Fruit fly (Drosophila melanogaster) whole organism, prepupa: Measurements from ENCODE around the gene CG31743.

Experiments
- Blimp-1 ChIP-seq: fragments of 200-800 bp; sonication (Bioruptor generic); optimal IDR thresholded peaks from 3 replicates; lab custom pipeline; 2017; ENCODE audit warnings: missing biosample characterization, missing genetic modification characterization, mild to moderate bottlenecking, moderate library complexity, missing genetic modification reagents
- CG10631 ChIP-seq: fragments of 200-800 bp; sonication (Bioruptor generic); optimal IDR thresholded peaks from 2 replicates; lab custom pipeline; 2016; ENCODE audit warnings: missing biosample characterization, missing genetic modification characterization
- CG11762 ChIP-seq: fragments of 200-800 bp; sonication (Bioruptor generic); optimal IDR thresholded peaks from 3 replicates; lab custom pipeline; 2016; ENCODE audit warnings: missing biosample characterization, missing genetic modification characterization; ENCODE audit not compliant: insufficient read depth
- CG1621 ChIP-seq: fragments of 200-800 bp; sonication (Bioruptor generic); optimal IDR thresholded peaks from 3 replicates; lab custom pipeline; 2018; ENCODE audit warnings: missing biosample characterization, mild to moderate bottlenecking, missing genetic modification characterization
- CG31627 ChIP-seq: fragments of 200-800 bp; sonication (Bioruptor generic); optimal IDR thresholded peaks from 3 replicates; lab custom pipeline; 2016; ENCODE audit warnings: missing biosample characterization, missing genetic modification characterization
- Eip93F ChIP-seq: fragments of 200-800 bp; sonication (Bioruptor generic); optimal IDR thresholded peaks from 2 replicates; lab custom pipeline; 2016; ENCODE audit warnings: missing biosample characterization, mild to moderate bottlenecking, missing genetic modification characterization
- Ets96B ChIP-seq: fragments of 200-800 bp; optimal IDR thresholded peaks from 2 replicates; lab custom pipeline; 2019; ENCODE audit warnings: missing biosample characterization, mild to moderate bottlenecking, missing genetic modification characterization, moderate library complexity
- dac ChIP-seq: fragments of 200-800 bp; sonication (Bioruptor generic); optimal IDR thresholded peaks from 2 replicates; lab custom pipeline; 2017; ENCODE audit warnings: missing biosample characterization, mild to moderate bottlenecking, missing genetic modification characterization
- esn ChIP-seq: fragments of 200-800 bp; sonication (Bioruptor generic); optimal IDR thresholded peaks from 2 replicates; lab custom pipeline; 2016; ENCODE audit warnings: missing biosample characterization, mild to moderate bottlenecking, missing genetic modification characterization, moderate library complexity
- fd85E ChIP-seq: fragments of 200-800 bp; sonication (Bioruptor generic); optimal IDR thresholded peaks from 3 replicates; lab custom pipeline; 2016; ENCODE audit warnings: missing biosample characterization, missing genetic modification characterization
- lz ChIP-seq: fragments of 200-800 bp; sonication (Bioruptor generic); optimal IDR thresholded peaks from 3 replicates; lab custom pipeline; 2016; ENCODE audit warnings: missing biosample characterization, missing genetic modification characterization
- ss ChIP-seq, 2 experiments: fragments of 200-800 bp; sonication (Bioruptor generic); optimal IDR thresholded peaks; 2 replicates in 1 of 2; 3 replicates in 1 of 2; lab custom pipeline; 2017 to 2018; ENCODE audit warnings: mild to moderate bottlenecking in 2 of 2, missing biosample characterization in 2 of 2, missing genetic modification characterization in 2 of 2, moderate library complexity in 1 of 2

- TF ChIP-seq lz (GFP tag; lab: Kevin White, UChicago) (no peak), CG11762 (GFP tag; lab: Kevin White, UChicago) (no peak), CG1621 (tag; lab: Kevin White, UChicago) (no peak), CG10631 (GFP tag; lab: Kevin White, UChicago) (no peak), CG31627 (GFP tag; lab: Kevin White, UChicago) (no peak), Blimp-1 (GFP tag; lab: Kevin White, UChicago) (no peak), esn (GFP tag; lab: Kevin White, UChicago) (no peak), Eip93F (GFP tag; lab: Kevin White, UChicago) (no peak), ss (GFP tag; optimal IDR thresholded peaks at IDR 0.05; lab: Kevin White, UChicago) (no peak), fd85E (GFP tag; lab: Kevin White, UChicago) (no peak), Ets96B (tag; lab: Kevin White, UChicago) (no peak), dac (GFP tag; lab: Kevin White, UChicago) (no peak)
These were observed 4.4 kb upstream of the CG31743 start for dm6 chr2L:16874924-16875323.
